Worm (Caenorhabditis elegans): ENCODE data around the gene F58H1.2.

DNA sequence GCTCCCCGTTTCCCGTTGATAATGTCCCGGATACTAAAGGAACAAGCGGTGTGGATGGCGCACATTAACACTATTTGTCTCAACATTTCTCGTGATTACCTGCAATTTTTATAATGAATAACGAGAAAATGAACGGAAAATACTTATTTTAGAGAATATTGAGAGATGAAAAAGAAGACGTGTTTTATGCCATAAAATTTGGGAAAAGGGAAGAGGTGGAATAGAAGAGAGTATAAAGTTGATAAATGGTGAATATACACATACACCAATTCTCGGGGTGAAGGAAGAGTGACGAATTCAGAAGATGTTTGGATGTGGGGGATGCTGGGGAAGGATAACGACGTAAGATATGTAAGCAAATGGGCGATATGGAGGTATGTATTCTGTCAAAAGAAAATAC lies 35.8 kb downstream of the F58H1.2 start, which contains the start of gene F58H1.7:
- TF ChIP-seq daf-12 (tag; optimal IDR thresholded peaks at IDR 0.05) (no peak), fkh-10 (GFP tag; optimal IDR thresholded peaks at IDR 0.05) (no peak), nhr-11 (tag; optimal IDR thresholded peaks at IDR 0.05) (no peak), ztf-11 (tag; optimal IDR thresholded peaks at IDR 0.05) (no peak), pha-4 (tag; optimal IDR thresholded peaks at IDR 0.05) (no peak), eor-1 (tag; optimal IDR thresholded peaks at IDR 0.05) (no peak), nhr-77 (tag; optimal IDR thresholded peaks at IDR 0.05) (no peak), mdl-1 (tag; optimal IDR thresholded peaks at IDR 0.05) (no peak), ceh-9 (tag; optimal IDR thresholded peaks at IDR 0.05) (no peak), ceh-82 (tag; optimal IDR thresholded peaks at IDR 0.05) (no peak)

Measured in whole organism, L3 larva.